Worm (Caenorhabditis elegans) whole organism, L2 larva: Measurements from ENCODE around the gene nas-22.

Source experiments
- aly-2 ChIP-seq: fragments of 150-350 bp; optimal IDR thresholded peaks from 2 replicates; lab custom pipeline; 2014; ENCODE audit warnings: missing biosample characterization, missing genetic modification characterization
- fos-1 ChIP-seq: fragments of 150-350 bp; optimal IDR thresholded peaks from 2 replicates; lab custom pipeline; 2014; ENCODE audit warnings: missing biosample characterization, missing genetic modification characterization
- lsy-2 ChIP-seq, 2 experiments: fragments of 150-350 bp in 1 of 2; sonication (generic microtip) in 1 of 2; optimal IDR thresholded peaks; 2 replicates each; lab custom pipeline; 2014 to 2017; ENCODE audit warnings: missing biosample characterization in 2 of 2, missing genetic modification characterization in 2 of 2
- snpc-4 ChIP-seq: fragments of 150-350 bp; optimal IDR thresholded peaks from 2 replicates; lab custom pipeline; 2014; ENCODE audit warnings: missing biosample characterization, missing genetic modification characterization
- unc-62 ChIP-seq: fragments of 150-350 bp; optimal IDR thresholded peaks from 2 replicates; lab custom pipeline; 2014; ENCODE audit warnings: missing biosample characterization, missing genetic modification reagents, missing genetic modification characterization

ce11 chrV:11454917-11455316 is 19.6 kb upstream of the nas-22 start:
- TF ChIP-seq lsy-2 (tag; optimal IDR thresholded peaks at IDR 0.05; lab: Kevin White, UChicago) (no peak), unc-62 (GFP tag; lab: Kevin White, UChicago) (no peak), aly-2 (tag; lab: Kevin White, UChicago) (no peak), snpc-4 (no peak), fos-1 (no peak)
